Worm (Caenorhabditis elegans): Measurements from ENCODE around the gene srlf-10.

DNA sequence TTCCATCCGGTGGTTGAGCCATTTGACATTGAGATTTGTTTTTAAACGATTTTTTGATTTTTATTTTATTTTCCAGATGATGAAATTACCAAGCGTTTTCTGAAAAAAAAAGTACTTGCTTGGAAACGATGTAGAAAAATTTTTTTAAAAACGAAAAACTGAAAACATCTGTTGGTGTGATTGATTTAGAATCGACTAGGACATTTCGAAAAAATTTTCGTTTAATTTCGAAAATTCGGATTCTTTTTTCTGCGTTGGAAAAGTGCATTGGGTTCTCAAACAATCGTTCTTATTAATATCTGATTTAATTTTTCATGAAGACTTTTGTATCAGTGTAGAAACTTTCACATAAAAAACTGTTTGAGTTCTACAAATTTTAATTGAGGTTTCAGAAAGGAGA, 42.8 kb upstream of the srlf-10 start, which contains the start of gene F53A2.9:
- TF ChIP-seq him-1 (tag; optimal IDR thresholded peaks at IDR 0.05) (no peak), W03F9.2 (tag; optimal IDR thresholded peaks at IDR 0.05) (no peak)

Measured in whole organism, L4/young adult.